Worm (Caenorhabditis elegans) whole organism, early embryonic: Measurements from ENCODE around the gene mps-1.

ENCODE experiments used
- B0310.2 ChIP-seq: sonication (generic microtip); optimal IDR thresholded peaks from 2 replicates; lab custom pipeline; 2016; ENCODE audit warnings: mild to moderate bottlenecking, missing genetic modification characterization, missing compliant biosample characterization
- F13C5.2 ChIP-seq: sonication (generic microtip); optimal IDR thresholded peaks from 2 replicates; lab custom pipeline; 2017; ENCODE audit warnings: mild to moderate bottlenecking, missing genetic modification characterization, inconsistent platforms, missing compliant biosample characterization
- aly-1 ChIP-seq: sonication (generic microtip); optimal IDR thresholded peaks from 2 replicates; lab custom pipeline; 2016; ENCODE audit warnings: missing genetic modification characterization, missing compliant biosample characterization
- ama-1 ChIP-seq: fragments of 150-350 bp; optimal IDR thresholded peaks from 2 replicates; lab custom pipeline; 2014
- ceh-13 ChIP-seq: fragments of 200-800 bp; sonication (Bioruptor generic); optimal IDR thresholded peaks from 2 replicates; lab custom pipeline; 2018; ENCODE audit warnings: mild to moderate bottlenecking, missing genetic modification characterization, missing compliant biosample characterization
- ceh-36 ChIP-seq: sonication (generic microtip); optimal IDR thresholded peaks from 2 replicates; lab custom pipeline; 2016; ENCODE audit warnings: missing genetic modification characterization, inconsistent platforms, missing compliant biosample characterization
- ets-7 ChIP-seq: sonication (generic microtip); optimal IDR thresholded peaks from 2 replicates; lab custom pipeline; 2016; ENCODE audit warnings: missing genotype, missing genetic modification characterization, missing compliant biosample characterization
- flt-1 ChIP-seq: fragments of 200-800 bp; sonication (Bioruptor generic); IDR thresholded peaks from 2 replicates; pipeline ENCODE4 v1.3.6; 2022; ENCODE audit warnings: missing genetic modification characterization, missing compliant biosample characterization
- hmbx-1 ChIP-seq: sonication (generic microtip); optimal IDR thresholded peaks from 2 replicates; lab custom pipeline; 2016; ENCODE audit warnings: mild to moderate bottlenecking, missing genetic modification characterization, missing compliant biosample characterization
- hmg-4 ChIP-seq: fragments of 200-800 bp; sonication (Bioruptor generic); optimal IDR thresholded peaks from 2 replicates; lab custom pipeline; 2018; ENCODE audit warnings: mild to moderate bottlenecking, missing genetic modification characterization, missing compliant biosample characterization
- hnd-1 ChIP-seq: sonication (generic microtip); optimal IDR thresholded peaks from 2 replicates; lab custom pipeline; 2016; ENCODE audit warnings: missing genetic modification characterization, missing compliant biosample characterization
- pes-1 ChIP-seq: fragments of 200-800 bp; sonication (Bioruptor generic); IDR thresholded peaks from 2 replicates; pipeline ENCODE4 v1.3.6; 2022; ENCODE audit warnings: missing genetic modification reagents, missing genetic modification characterization, missing compliant biosample characterization
- scrt-1 ChIP-seq: fragments of 200-800 bp; sonication (Bioruptor generic); IDR thresholded peaks from 2 replicates; pipeline ENCODE4 v1.3.6; 2022; ENCODE audit warnings: missing genetic modification characterization, missing compliant biosample characterization
- sea-1 ChIP-seq: fragments of 200-800 bp; sonication (Bioruptor generic); conservative IDR thresholded peaks from 2 replicates; pipeline ENCODE4 v1.3.6; 2022; ENCODE audit warnings: missing genetic modification characterization, missing compliant biosample characterization
- tbx-11 ChIP-seq: fragments of 200-800 bp; sonication (Bioruptor generic); IDR thresholded peaks from 2 replicates; pipeline ENCODE4 v1.3.6; 2022; ENCODE audit warnings: missing genetic modification characterization, missing compliant biosample characterization
- tbx-37 ChIP-seq: fragments of 200-800 bp; sonication (Bioruptor generic); conservative IDR thresholded peaks from 2 replicates; pipeline ENCODE4 v1.3.6; 2022; ENCODE audit warnings: missing genetic modification reagents, missing genetic modification characterization, missing compliant biosample characterization
- tra-4 ChIP-seq: sonication (generic microtip); optimal IDR thresholded peaks from 2 replicates; lab custom pipeline; 2017; ENCODE audit warnings: missing genetic modification characterization, missing compliant biosample characterization

Gene mps-1

ce11 chrII:6294261-6294660 lies at the start of gene mps-1:
mps-1 (minus strand) TSS chrII:6294361.
- TF ChIP-seq pes-1 (GFP tag; lab: Robert Waterston, UW) (no peak), hmg-4 (GFP tag; lab: Kevin White, UChicago) (no peak), sea-1 (GFP tag; lab: Robert Waterston, UW) (no peak), ceh-36 (tag; lab: Kevin White, UChicago) (no peak), aly-1 (no peak)

- TF ChIP-seq tbx-11 (GFP tag; lab: Robert Waterston, UW) (no peak), tra-4 (tag; lab: Kevin White, UChicago) (no peak), tbx-37 (no peak), ama-1 (no peak), F13C5.2 (tag; lab: Kevin White, UChicago) (no peak), aly-1 (no peak), pes-1 (GFP tag; lab: Robert Waterston, UW) (no peak), B0310.2 (tag; lab: Kevin White, UChicago) (no peak), hmg-4 (GFP tag; lab: Kevin White, UChicago) (no peak), ceh-36 (tag; lab: Kevin White, UChicago) (no peak), hnd-1 (no peak), scrt-1 (GFP tag; lab: Robert Waterston, UW) (no peak), sea-1 (GFP tag; lab: Robert Waterston, UW) (no peak), hmbx-1 (tag; lab: Kevin White, UChicago) (no peak), ets-7 (tag; lab: Kevin White, UChicago) (no peak), flt-1 (GFP tag; lab: Robert Waterston, UW) (no peak), ceh-13 (GFP tag; lab: Kevin White, UChicago) (no peak)
Measured at ce11 chrII:6343893-6344292, 49.7 kb upstream of the mps-1 start, which contains the start of gene txt-18. txt-18 (plus strand) TSS chrII:6344072.

ce11 chrII:6342455-6342854 lies 48.3 kb upstream of the mps-1 start:
- TF ChIP-seq ceh-36 (tag; lab: Kevin White, UChicago) (no peak), ama-1 (no peak), F13C5.2 (tag; lab: Kevin White, UChicago) (no peak), tra-4 (tag; lab: Kevin White, UChicago) (no peak), ceh-13 (GFP tag; lab: Kevin White, UChicago) (no peak), hmbx-1 (tag; lab: Kevin White, UChicago) (no peak), tbx-11 (GFP tag; lab: Robert Waterston, UW) (no peak), flt-1 (GFP tag; lab: Robert Waterston, UW) (no peak), B0310.2 (tag; lab: Kevin White, UChicago) (no peak)

- TF ChIP-seq scrt-1 (GFP tag; lab: Robert Waterston, UW): no peak
- TF ChIP-seq tbx-37: no peak
- no peak for TF ChIP-seq tra-4 (tag; lab: Kevin White, UChicago)
- no peak for TF ChIP-seq hmg-4 (GFP tag; lab: Kevin White, UChicago)
- TF ChIP-seq ama-1: no peak
- TF ChIP-seq tbx-11 (GFP tag; lab: Robert Waterston, UW): no peak
- no peak for TF ChIP-seq ceh-36 (tag; lab: Kevin White, UChicago)
- TF ChIP-seq pes-1 (GFP tag; lab: Robert Waterston, UW): no peak
- TF ChIP-seq hnd-1: no peak
- no peak for TF ChIP-seq hmbx-1 (tag; lab: Kevin White, UChicago)
- no peak for TF ChIP-seq F13C5.2 (tag; lab: Kevin White, UChicago)
- TF ChIP-seq sea-1 (GFP tag; lab: Robert Waterston, UW): no peak
- no peak for TF ChIP-seq ceh-13 (GFP tag; lab: Kevin White, UChicago)
- TF ChIP-seq aly-1: no peak
Measured at ce11 chrII:6341076-6341475, 46.9 kb upstream of the mps-1 start.

- no peak for TF ChIP-seq ceh-36 (tag; lab: Kevin White, UChicago)
- TF ChIP-seq flt-1 (GFP tag; lab: Robert Waterston, UW): no peak
- no peak for TF ChIP-seq tra-4 (tag; lab: Kevin White, UChicago)
- no peak for TF ChIP-seq hnd-1
- TF ChIP-seq ama-1: no peak
- TF ChIP-seq sea-1 (GFP tag; lab: Robert Waterston, UW): no peak
- no peak for TF ChIP-seq ets-7 (tag; lab: Kevin White, UChicago)
- no peak for TF ChIP-seq aly-1
- TF ChIP-seq F13C5.2 (tag; lab: Kevin White, UChicago): no peak
- no peak for TF ChIP-seq hmg-4 (GFP tag; lab: Kevin White, UChicago)
Measured at ce11 chrII:6339948-6340347, 45.8 kb upstream of the mps-1 start, which contains the start of gene C32D5.7. C32D5.7 (minus strand) TSS chrII:6340048.

ce11 chrII:6339511-6339910 lies 45.4 kb upstream of the mps-1 start:
- TF ChIP-seq ceh-13 (GFP tag; lab: Kevin White, UChicago) (no peak), flt-1 (GFP tag; lab: Robert Waterston, UW) (no peak), tbx-37 (no peak), F13C5.2 (tag; lab: Kevin White, UChicago) (no peak), tra-4 (tag; lab: Kevin White, UChicago) (no peak), B0310.2 (tag; lab: Kevin White, UChicago) (no peak), sea-1 (GFP tag; lab: Robert Waterston, UW) (no peak), ceh-36 (tag; lab: Kevin White, UChicago) (no peak)

ce11 chrII:6335358-6335757 lies 41.2 kb upstream of the mps-1 start, which contains the start of gene C32D5.14:
C32D5.14 (plus strand) TSS chrII:6335488.
- no peak for TF ChIP-seq ets-7 (tag; lab: Kevin White, UChicago)
- no peak for TF ChIP-seq ceh-13 (GFP tag; lab: Kevin White, UChicago)
- no peak for TF ChIP-seq B0310.2 (tag; lab: Kevin White, UChicago)
- TF ChIP-seq tbx-37: no peak
- no peak for TF ChIP-seq pes-1 (GFP tag; lab: Robert Waterston, UW)
- no peak for TF ChIP-seq ceh-36 (tag; lab: Kevin White, UChicago)
- no peak for TF ChIP-seq flt-1 (GFP tag; lab: Robert Waterston, UW)
- no peak for TF ChIP-seq hmbx-1 (tag; lab: Kevin White, UChicago)
- no peak for TF ChIP-seq hnd-1
- no peak for TF ChIP-seq ama-1
- TF ChIP-seq sea-1 (GFP tag; lab: Robert Waterston, UW): no peak
- TF ChIP-seq scrt-1 (GFP tag; lab: Robert Waterston, UW): no peak
- TF ChIP-seq hmg-4 (GFP tag; lab: Kevin White, UChicago): no peak
- TF ChIP-seq aly-1: no peak
- TF ChIP-seq tbx-11 (GFP tag; lab: Robert Waterston, UW): no peak
- no peak for TF ChIP-seq tra-4 (tag; lab: Kevin White, UChicago)
- TF ChIP-seq F13C5.2 (tag; lab: Kevin White, UChicago): no peak
